Fruit fly (Drosophila melanogaster) whole organism, adult: ENCODE measurements around the gene CG18731.

ENCODE experiments used
- CG5204 ChIP-seq: fragments of 200-800 bp; sonication (Bioruptor generic); optimal IDR thresholded peaks from 2 replicates; lab custom pipeline; 2016; ENCODE audit warnings: missing biosample characterization, missing genetic modification characterization
- pad ChIP-seq: fragments of 200-800 bp; sonication (Bioruptor generic); optimal IDR thresholded peaks from 3 replicates; lab custom pipeline; 2017; ENCODE audit warnings: missing biosample characterization, missing genetic modification characterization, mild to moderate bottlenecking, moderate library complexity, missing genetic modification reagents

- TF ChIP-seq pad = peak; percentile 36
- peak; percentile 93 for TF ChIP-seq CG5204 (GFP tag; lab: Kevin White, UChicago)
These were observed 49.1 kb downstream of the CG18731 start for dm6 chr3R:29773833-29774324.
